Fruit fly (Drosophila melanogaster) whole organism, embryonic: Measurements from ENCODE around the gene Cand1.

Experiments
- BEAF-32 ChIP-seq: fragments of 200-800 bp; sonication (Bioruptor generic); optimal IDR thresholded peaks from 3 replicates; lab custom pipeline; 2017; ENCODE audit warnings: missing biosample characterization, missing genetic modification characterization, mild to moderate bottlenecking, moderate library complexity, missing genetic modification reagents
- Bgb ChIP-seq: fragments of 200-800 bp; sonication (Bioruptor generic); IDR thresholded peaks from 2 replicates; pipeline ENCODE4 v1.3.6; 2022; ENCODE audit warnings: missing biosample characterization, missing genetic modification characterization; ENCODE audit not compliant: partially characterized antibody
- C15 ChIP-seq: fragments of 200-800 bp; sonication (Bioruptor generic); IDR thresholded peaks from 3 replicates; pipeline ENCODE4 v1.3.6; 2022; ENCODE audit warnings: missing biosample characterization, missing genetic modification characterization
- CG1024 ChIP-seq: fragments of 200-800 bp; sonication (Bioruptor generic); IDR thresholded peaks from 2 replicates; pipeline ENCODE4 v1.3.6; 2022; ENCODE audit warnings: missing biosample characterization, missing genetic modification characterization
- CG10321 ChIP-seq: fragments of 200-800 bp; sonication (Bioruptor generic); IDR thresholded peaks from 2 replicates; pipeline ENCODE4 v1.3.6; 2022; ENCODE audit warnings: missing biosample characterization, missing genetic modification characterization
- CG13287 ChIP-seq: fragments of 200-800 bp; sonication (Bioruptor generic); IDR thresholded peaks from 2 replicates; pipeline ENCODE4 v1.3.6; 2022; ENCODE audit warnings: missing biosample characterization, missing genetic modification characterization; ENCODE audit not compliant: partially characterized antibody
- CG14710 ChIP-seq: fragments of 200-800 bp; sonication (Bioruptor generic); optimal IDR thresholded peaks from 3 replicates; lab custom pipeline; 2019; ENCODE audit warnings: missing biosample characterization, mild to moderate bottlenecking, missing genetic modification characterization, moderate library complexity
- CG1603 ChIP-seq: fragments of 200-800 bp; sonication (Bioruptor generic); optimal IDR thresholded peaks from 2 replicates; lab custom pipeline; 2019; ENCODE audit warnings: missing biosample characterization, mild to moderate bottlenecking, missing genetic modification characterization, moderate library complexity
- CG16813 ChIP-seq: fragments of 200-800 bp; sonication (Bioruptor generic); IDR thresholded peaks from 3 replicates; pipeline ENCODE4 v1.3.6; 2022; ENCODE audit warnings: missing biosample characterization, missing genetic modification characterization; ENCODE audit not compliant: partially characterized antibody
- CG17802 ChIP-seq: fragments of 200-800 bp; sonication (Bioruptor generic); optimal IDR thresholded peaks from 2 replicates; lab custom pipeline; 2018; ENCODE audit warnings: missing biosample characterization, mild to moderate bottlenecking, missing genetic modification characterization, moderate library complexity
- CG2116 ChIP-seq: fragments of 200-800 bp; sonication (Bioruptor generic); optimal IDR thresholded peaks from 3 replicates; lab custom pipeline; 2018; ENCODE audit warnings: missing biosample characterization, mild to moderate bottlenecking, missing genetic modification characterization
- CG30020 ChIP-seq: fragments of 200-800 bp; optimal IDR thresholded peaks from 2 replicates; lab custom pipeline; 2019; ENCODE audit warnings: missing biosample characterization, mild to moderate bottlenecking, missing genetic modification characterization, moderate library complexity
- CG4617 ChIP-seq: fragments of 200-800 bp; sonication (Bioruptor generic); optimal IDR thresholded peaks from 3 replicates; lab custom pipeline; 2016; ENCODE audit warnings: missing biosample characterization, missing genetic modification characterization, borderline replicate concordance
- CG7963 ChIP-seq: fragments of 200-800 bp; sonication (Bioruptor generic); IDR thresholded peaks from 3 replicates; pipeline ENCODE4 v1.3.6; 2022; ENCODE audit warnings: missing biosample characterization, missing genetic modification characterization; ENCODE audit not compliant: partially characterized antibody
- CG8290 ChIP-seq, 3 experiments: fragments of 200-800 bp; sonication (Bioruptor generic); optimal IDR thresholded peaks; 2 replicates each; lab custom pipeline; 2016 to 2019; ENCODE audit warnings: missing biosample characterization in 3 of 3, missing genetic modification characterization in 3 of 3, mild to moderate bottlenecking in 2 of 3, moderate library complexity in 1 of 3
- CG9797 ChIP-seq: fragments of 200-800 bp; sonication (Bioruptor generic); optimal IDR thresholded peaks from 3 replicates; lab custom pipeline; 2018; ENCODE audit warnings: missing biosample characterization, mild to moderate bottlenecking, missing genetic modification characterization
- CoRest ChIP-seq: fragments of 200-800 bp; sonication (Bioruptor generic); optimal IDR thresholded peaks from 3 replicates; lab custom pipeline; 2018; ENCODE audit warnings: missing biosample characterization, mild to moderate bottlenecking, missing genetic modification characterization, moderate library complexity
- Dp ChIP-seq: fragments of 200-800 bp; sonication (Bioruptor generic); optimal IDR thresholded peaks from 2 replicates; lab custom pipeline; 2018; ENCODE audit warnings: missing biosample characterization, mild to moderate bottlenecking, missing genetic modification characterization, moderate library complexity
- Dref ChIP-seq: fragments of 200-800 bp; sonication (Bioruptor generic); IDR thresholded peaks from 2 replicates; pipeline ENCODE4 v1.3.6; 2022; ENCODE audit warnings: missing biosample characterization, missing genetic modification characterization
- E2f2 ChIP-seq: fragments of 200-800 bp; sonication (Bioruptor generic); IDR thresholded peaks from 2 replicates; pipeline ENCODE4 v1.3.6; 2022; ENCODE audit warnings: missing biosample characterization, missing genetic modification characterization
- Ets97D ChIP-seq: fragments of 200-800 bp; sonication (Bioruptor generic); optimal IDR thresholded peaks from 3 replicates; lab custom pipeline; 2016; ENCODE audit warnings: missing biosample characterization, missing genetic modification characterization
- Gug ChIP-seq: fragments of 200-800 bp; sonication (Bioruptor generic); IDR thresholded peaks from 4 replicates; pipeline ENCODE4 v1.3.6; 2022; ENCODE audit warnings: missing biosample characterization, missing genetic modification characterization
- HLH4C ChIP-seq: fragments of 200-800 bp; sonication (Bioruptor generic); IDR thresholded peaks from 3 replicates; pipeline ENCODE4 v1.3.6; 2022; ENCODE audit warnings: missing biosample characterization, missing genetic modification characterization; ENCODE audit not compliant: partially characterized antibody
- HLH54F ChIP-seq: fragments of 200-800 bp; sonication (Bioruptor generic); optimal IDR thresholded peaks from 3 replicates; lab custom pipeline; 2016; ENCODE audit warnings: missing biosample characterization, missing genetic modification characterization
- HmgD ChIP-seq: fragments of 200-800 bp; sonication (Bioruptor generic); optimal IDR thresholded peaks from 3 replicates; lab custom pipeline; 2016; ENCODE audit warnings: missing biosample characterization, missing genetic modification characterization
- HmgZ ChIP-seq: fragments of 200-800 bp; sonication (Bioruptor generic); optimal IDR thresholded peaks from 2 replicates; lab custom pipeline; 2018; ENCODE audit warnings: missing biosample characterization, mild to moderate bottlenecking, missing genetic modification characterization
- Lhr ChIP-seq: fragments of 200-800 bp; sonication (Bioruptor generic); optimal IDR thresholded peaks from 3 replicates; lab custom pipeline; 2017; ENCODE audit warnings: mild to moderate bottlenecking, missing biosample characterization, missing genetic modification reagents, missing genetic modification characterization
- Lpt ChIP-seq: fragments of >200 bp; optimal IDR thresholded peaks from 2 replicates; lab custom pipeline; 2018; ENCODE audit warnings: missing biosample characterization, missing genetic modification characterization
- MBD-R2 ChIP-seq: fragments of 200-800 bp; sonication (Bioruptor generic); IDR thresholded peaks from 2 replicates; pipeline ENCODE4 v1.3.6; 2022; ENCODE audit warnings: missing biosample characterization, missing genetic modification characterization
- Myb ChIP-seq: fragments of 200-800 bp; sonication (Bioruptor generic); optimal IDR thresholded peaks from 2 replicates; lab custom pipeline; 2016; ENCODE audit warnings: missing biosample characterization, missing genetic modification characterization
- Scr ChIP-seq: fragments of 200-800 bp; sonication (Bioruptor generic); IDR thresholded peaks from 2 replicates; pipeline ENCODE4 v1.3.6; 2022; ENCODE audit warnings: missing biosample characterization, missing genetic modification characterization; ENCODE audit not compliant: partially characterized antibody
- Sin3A ChIP-seq: fragments of >200 bp; optimal IDR thresholded peaks from 2 replicates; lab custom pipeline; 2018
- Sox102F ChIP-seq: fragments of 200-800 bp; sonication (Bioruptor generic); optimal IDR thresholded peaks from 2 replicates; lab custom pipeline; 2018; ENCODE audit warnings: missing biosample characterization, mild to moderate bottlenecking, missing genetic modification characterization, moderate library complexity
- Sry-δ ChIP-seq: fragments of 200-800 bp; sonication (Bioruptor generic); optimal IDR thresholded peaks from 2 replicates; lab custom pipeline; 2016; ENCODE audit warnings: missing biosample characterization, missing genetic modification characterization
- YL-1 ChIP-seq: fragments of 200-800 bp; sonication (Bioruptor generic); optimal IDR thresholded peaks from 3 replicates; lab custom pipeline; 2017; ENCODE audit warnings: missing biosample characterization, mild to moderate bottlenecking, missing genetic modification characterization
- chinmo ChIP-seq: fragments of 200-800 bp; sonication (Bioruptor generic); IDR thresholded peaks from 4 replicates; pipeline ENCODE4 v1.3.6; 2022; ENCODE audit warnings: missing biosample characterization, missing genetic modification characterization; ENCODE audit not compliant: partially characterized antibody
- gfzf ChIP-seq: fragments of 200-800 bp; sonication (Bioruptor generic); optimal IDR thresholded peaks from 2 replicates; lab custom pipeline; 2016; ENCODE audit warnings: missing biosample characterization, mild to moderate bottlenecking, missing genetic modification characterization, moderate library complexity
- nmo ChIP-seq: fragments of 200-800 bp; sonication (Bioruptor generic); optimal IDR thresholded peaks from 2 replicates; lab custom pipeline; 2018; ENCODE audit warnings: missing biosample characterization, mild to moderate bottlenecking, missing genetic modification characterization, moderate library complexity
- odd ChIP-seq: fragments of 200-800 bp; sonication (Bioruptor generic); optimal IDR thresholded peaks from 2 replicates; lab custom pipeline; 2017; ENCODE audit warnings: missing biosample characterization, mild to moderate bottlenecking, missing genetic modification characterization
- pfk ChIP-seq: fragments of 200-800 bp; sonication (Bioruptor generic); optimal IDR thresholded peaks from 2 replicates; lab custom pipeline; 2018; ENCODE audit warnings: missing biosample characterization, mild to moderate bottlenecking, missing genetic modification characterization, moderate library complexity
- phol ChIP-seq: fragments of 200-800 bp; sonication (Bioruptor generic); optimal IDR thresholded peaks from 3 replicates; lab custom pipeline; 2018; ENCODE audit warnings: missing biosample characterization, mild to moderate bottlenecking, missing genetic modification characterization, moderate library complexity
- pzg ChIP-seq: fragments of 200-800 bp; sonication (Bioruptor generic); optimal IDR thresholded peaks from 3 replicates; lab custom pipeline; 2018; ENCODE audit warnings: missing biosample characterization, mild to moderate bottlenecking, missing genetic modification characterization, moderate library complexity
- row ChIP-seq: fragments of 200-800 bp; sonication (Bioruptor generic); IDR thresholded peaks from 3 replicates; pipeline ENCODE4 v1.3.6; 2022; ENCODE audit warnings: missing biosample characterization, missing genetic modification characterization
- sd ChIP-seq: fragments of 200-800 bp; sonication (Bioruptor generic); optimal IDR thresholded peaks from 3 replicates; lab custom pipeline; 2018; ENCODE audit warnings: missing biosample characterization, mild to moderate bottlenecking, missing genetic modification characterization, moderate library complexity
- stwl ChIP-seq: fragments of 200-800 bp; sonication (Bioruptor generic); optimal IDR thresholded peaks from 3 replicates; lab custom pipeline; 2018; ENCODE audit warnings: missing biosample characterization, mild to moderate bottlenecking, missing genetic modification characterization, moderate library complexity
- sug ChIP-seq: fragments of 200-800 bp; optimal IDR thresholded peaks from 2 replicates; lab custom pipeline; 2019; ENCODE audit warnings: missing biosample characterization, mild to moderate bottlenecking, missing genetic modification characterization, moderate library complexity
- trem ChIP-seq: fragments of 200-800 bp; optimal IDR thresholded peaks from 3 replicates; lab custom pipeline; 2019; ENCODE audit warnings: missing biosample characterization, mild to moderate bottlenecking, missing genetic modification characterization, moderate library complexity
- unc-4 ChIP-seq: fragments of 200-800 bp; sonication (Bioruptor generic); IDR thresholded peaks from 2 replicates; pipeline ENCODE4 v1.3.6; 2022; ENCODE audit warnings: missing biosample characterization, missing genetic modification characterization; ENCODE audit not compliant: partially characterized antibody

The Cand1 gene

dm6 chr2L:10379865-10380264, 17.4 kb upstream of the Cand1 start, which contains the start of gene gny:
Gene gny (plus strand): TSS chr2L:10380103.
- TF ChIP-seq CG13287 (peak; percentile 42; the same call in 1 of the 2 replicates), gfzf (GFP tag; lab: Kevin White, UChicago) (peak; percentile 19), unc-4 (GFP tag; lab: Robert Waterston, UW) (0 out of 2 replicates have a peak, but pooled peaks have one; percentile 31), Scr (peak; percentile 29), stwl (tag; lab: Kevin White, UChicago) (peak; percentile 42), nmo (GFP tag; lab: Kevin White, UChicago) (peak; percentile 3), CG9797 (peak; percentile 11), CG1024 (GFP tag; lab: Robert Waterston, UW) (no peak), CG2116 (GFP tag; lab: Kevin White, UChicago) (peak; percentile 35), Lpt (no peak), CG4617 (GFP tag; lab: Kevin White, UChicago) (peak; percentile 47), pzg (GFP tag; lab: Kevin White, UChicago) (peak; percentile 81), Dref (GFP tag; lab: Robert Waterston, UW) (peak; percentile 85), HmgZ (tag; lab: Kevin White, UChicago) (peak; percentile 32), odd (GFP tag; lab: Kevin White, UChicago) (no peak), CG14710 (tag; lab: Kevin White, UChicago) (peak; percentile 3), row (GFP tag; lab: Robert Waterston, UW) (peak; percentile 26; the same call in 1 of the 3 replicates), Bgb (peak; percentile 38; the same call in 1 of the 2 replicates), trem (tag; lab: Kevin White, UChicago) (peak; percentile 24), E2f2 (GFP tag; lab: Robert Waterston, UW) (peak; percentile 77), sd (tag; lab: Kevin White, UChicago) (no peak), MBD-R2 (GFP tag; lab: Robert Waterston, UW) (peak; percentile 88), Gug (GFP tag; lab: Robert Waterston, UW) (no peak), CoRest (tag; lab: Kevin White, UChicago) (peak; percentile 20), Lhr (peak; percentile 15), Myb (GFP tag; lab: Kevin White, UChicago) (peak; percentile 82), chinmo (0 out of 4 replicates have a peak, but pooled peaks have one; percentile 25), Sry-δ (GFP tag; lab: Kevin White, UChicago) (peak; percentile 87), Ets97D (GFP tag; lab: Kevin White, UChicago) (peak; percentile 26), CG30020 (tag; lab: Kevin White, UChicago) (peak; percentile 97), Dp (GFP tag; lab: Kevin White, UChicago) (peak; percentile 74), YL-1 (GFP tag; lab: Kevin White, UChicago) (peak; percentile 40), Sox102F (GFP tag; lab: Kevin White, UChicago) (no peak), CG10321 (GFP tag; lab: Robert Waterston, UW) (no peak), pfk (GFP tag; lab: Kevin White, UChicago) (peak; percentile 97), CG16813 (GFP tag; lab: Robert Waterston, UW) (peak; percentile 39; the same call in 2 of the 3 replicates), C15 (GFP tag; lab: Robert Waterston, UW) (no peak), BEAF-32 (GFP tag; lab: Kevin White, UChicago) (peak; percentile 43), CG1603 (peak; percentile 100), CG7963 (GFP tag; lab: Robert Waterston, UW) (no peak), HLH4C (GFP tag; lab: Robert Waterston, UW) (peak; percentile 49; the same call in 2 of the 3 replicates), Sin3A (lab: Kevin White, UChicago) (peak; percentile 2), HLH54F (GFP tag; lab: Kevin White, UChicago) (no peak), HmgD (GFP tag; lab: Kevin White, UChicago) (peak; percentile 39), sug (tag; lab: Kevin White, UChicago) (peak; percentile 70), CG17802 (peak; percentile 37), phol (tag; lab: Kevin White, UChicago) (peak; percentile 9), CG8290 (GFP tag; optimal IDR thresholded peaks at IDR 0.05; lab: Kevin White, UChicago) (no peak), CG8290 (tag; optimal IDR thresholded peaks at IDR 0.05; lab: Kevin White, UChicago) (peak in 1 of 2 experiments; percentile 61)
